Fruit fly (Drosophila melanogaster) whole organism, embryonic: ENCODE data around the gene Agpat4.
A peak's percentile ranks its signal among the peaks of the same experiment; 100 is the strongest.

Experiments
- Abd-B ChIP-seq: fragments of 200-800 bp; sonication (Bioruptor generic); optimal IDR thresholded peaks from 2 replicates; lab custom pipeline; 2018; ENCODE audit warnings: missing biosample characterization, mild to moderate bottlenecking, missing genetic modification characterization, moderate library complexity
- CG10543 ChIP-seq: fragments of 200-800 bp; sonication (Bioruptor generic); optimal IDR thresholded peaks from 3 replicates; lab custom pipeline; 2017; ENCODE audit warnings: missing biosample characterization, mild to moderate bottlenecking, missing genetic modification characterization, moderate library complexity
- CG15073 ChIP-seq: fragments of 200-800 bp; sonication (Bioruptor generic); optimal IDR thresholded peaks from 2 replicates; lab custom pipeline; 2016; ENCODE audit warnings: missing biosample characterization, missing genetic modification characterization
- CG15479 ChIP-seq: fragments of 200-800 bp; sonication (Bioruptor generic); optimal IDR thresholded peaks from 3 replicates; lab custom pipeline; 2019; ENCODE audit warnings: missing biosample characterization, mild to moderate bottlenecking, missing genetic modification characterization, moderate library complexity
- CG17361 ChIP-seq: fragments of 200-800 bp; sonication (Bioruptor generic); IDR thresholded peaks from 3 replicates; pipeline ENCODE4 v1.3.6; 2022; ENCODE audit warnings: missing biosample characterization, missing genetic modification characterization
- CG17829 ChIP-seq: fragments of 200-800 bp; optimal IDR thresholded peaks from 2 replicates; lab custom pipeline; 2019; ENCODE audit warnings: missing biosample characterization, mild to moderate bottlenecking, missing genetic modification characterization, moderate library complexity
- CG18476 ChIP-seq: fragments of 200-800 bp; sonication (Bioruptor generic); optimal IDR thresholded peaks from 2 replicates; lab custom pipeline; 2016; ENCODE audit warnings: missing biosample characterization, mild to moderate bottlenecking, missing genetic modification characterization
- CG18764 ChIP-seq: fragments of 200-800 bp; sonication (Bioruptor generic); optimal IDR thresholded peaks from 3 replicates; lab custom pipeline; 2016; ENCODE audit warnings: missing biosample characterization, missing genetic modification characterization
- CG2889 ChIP-seq: fragments of 200-800 bp; sonication (Bioruptor generic); IDR thresholded peaks from 3 replicates; pipeline ENCODE4 v1.3.6; 2022; ENCODE audit warnings: missing biosample characterization, missing genetic modification characterization
- CG31388 ChIP-seq: fragments of 200-800 bp; sonication (Bioruptor generic); optimal IDR thresholded peaks from 2 replicates; lab custom pipeline; 2016; ENCODE audit warnings: missing biosample characterization, missing genetic modification characterization
- CG31441 ChIP-seq: fragments of 200-800 bp; sonication (Bioruptor generic); IDR thresholded peaks from 2 replicates; pipeline ENCODE4 v1.3.6; 2022; ENCODE audit warnings: missing biosample characterization, missing genetic modification characterization
- CG32532 ChIP-seq: fragments of 200-800 bp; sonication (Bioruptor generic); IDR thresholded peaks from 2 replicates; pipeline ENCODE4 v1.3.6; 2022; ENCODE audit warnings: missing biosample characterization, missing genetic modification characterization
- CG33557 ChIP-seq: fragments of 200-800 bp; sonication (Bioruptor generic); optimal IDR thresholded peaks from 2 replicates; lab custom pipeline; 2019; ENCODE audit warnings: missing biosample characterization, mild to moderate bottlenecking, missing genetic modification characterization, moderate library complexity
- CG4328 ChIP-seq: fragments of 200-800 bp; sonication (Bioruptor generic); optimal IDR thresholded peaks from 3 replicates; lab custom pipeline; 2017; ENCODE audit warnings: missing biosample characterization, missing genetic modification reagents, missing genetic modification characterization
- CG5953 ChIP-seq: fragments of 200-800 bp; sonication (Bioruptor generic); IDR thresholded peaks from 2 replicates; pipeline ENCODE4 v1.3.6; 2022; ENCODE audit warnings: missing biosample characterization, missing genetic modification characterization
- CG7786 ChIP-seq: fragments of 200-800 bp; sonication (Bioruptor generic); optimal IDR thresholded peaks from 2 replicates; lab custom pipeline; 2016; ENCODE audit warnings: missing biosample characterization, missing genetic modification characterization
- CG8281 ChIP-seq: fragments of 200-800 bp; sonication (Bioruptor generic); optimal IDR thresholded peaks from 2 replicates; lab custom pipeline; 2018; ENCODE audit warnings: missing biosample characterization, mild to moderate bottlenecking, missing genetic modification characterization, moderate library complexity
- CG8359 ChIP-seq: fragments of 200-800 bp; sonication (Bioruptor generic); optimal IDR thresholded peaks from 2 replicates; lab custom pipeline; 2017; ENCODE audit warnings: missing biosample characterization, mild to moderate bottlenecking, missing genetic modification characterization, borderline replicate concordance
- CG9817 ChIP-seq: fragments of 200-800 bp; sonication (Bioruptor generic); optimal IDR thresholded peaks from 2 replicates; lab custom pipeline; 2018; ENCODE audit warnings: missing biosample characterization, mild to moderate bottlenecking, missing genetic modification characterization, moderate library complexity
- Dfd ChIP-seq, 2 experiments: fragments of >200 bp; optimal IDR thresholded peaks; 2 replicates each; lab custom pipeline; 2017; ENCODE audit warnings: missing biosample characterization in 2 of 2, missing genetic modification characterization in 2 of 2
- Doc3 ChIP-seq: fragments of 200-800 bp; sonication (Bioruptor generic); IDR thresholded peaks from 3 replicates; pipeline ENCODE4 v1.3.6; 2022; ENCODE audit warnings: missing biosample characterization, missing genetic modification characterization; ENCODE audit not compliant: partially characterized antibody
- Elba2 ChIP-seq: fragments of 200-800 bp; sonication (Bioruptor generic); optimal IDR thresholded peaks from 3 replicates; lab custom pipeline; 2016; ENCODE audit warnings: missing biosample characterization, missing genetic modification characterization
- Fer3 ChIP-seq: fragments of 200-800 bp; sonication (Bioruptor generic); optimal IDR thresholded peaks from 2 replicates; lab custom pipeline; 2018; ENCODE audit warnings: missing biosample characterization, mild to moderate bottlenecking, missing genetic modification characterization, moderate library complexity
- Gsc ChIP-seq: fragments of 200-800 bp; sonication (Bioruptor generic); IDR thresholded peaks from 2 replicates; pipeline ENCODE4 v1.3.6; 2022; ENCODE audit warnings: missing biosample characterization, missing genetic modification characterization
- HLH54F ChIP-seq: fragments of 200-800 bp; sonication (Bioruptor generic); optimal IDR thresholded peaks from 3 replicates; lab custom pipeline; 2016; ENCODE audit warnings: missing biosample characterization, missing genetic modification characterization
- Hr51 ChIP-seq, 2 experiments: fragments of 200-800 bp; sonication (Bioruptor generic); optimal IDR thresholded peaks; 2 replicates in 1 of 2; 3 replicates in 1 of 2; lab custom pipeline; 2016 to 2018; ENCODE audit warnings: missing biosample characterization in 2 of 2, missing genetic modification characterization in 2 of 2, mild to moderate bottlenecking in 1 of 2, moderate library complexity in 1 of 2
- Meics ChIP-seq: fragments of 200-800 bp; sonication (Bioruptor generic); optimal IDR thresholded peaks from 2 replicates; lab custom pipeline; 2017; ENCODE audit warnings: missing biosample characterization, mild to moderate bottlenecking, missing genetic modification characterization
- NFAT ChIP-seq: fragments of 200-800 bp; sonication (Bioruptor generic); IDR thresholded peaks from 2 replicates; pipeline ENCODE4 v1.3.6; 2022; ENCODE audit warnings: missing biosample characterization, missing genetic modification characterization
- Nf-YC ChIP-seq: fragments of 200-800 bp; optimal IDR thresholded peaks from 3 replicates; lab custom pipeline; 2019; ENCODE audit warnings: missing biosample characterization, mild to moderate bottlenecking, missing genetic modification characterization, moderate library complexity
- al ChIP-seq: fragments of 200-800 bp; sonication (Bioruptor generic); IDR thresholded peaks from 2 replicates; pipeline ENCODE4 v1.3.6; 2022; ENCODE audit warnings: missing biosample characterization, missing genetic modification characterization
- bigmax ChIP-seq: fragments of 200-800 bp; sonication (Bioruptor generic); optimal IDR thresholded peaks from 2 replicates; lab custom pipeline; 2018; ENCODE audit warnings: missing biosample characterization, mild to moderate bottlenecking, missing genetic modification characterization
- cad ChIP-seq: fragments of >200 bp; optimal IDR thresholded peaks from 2 replicates; lab custom pipeline; 2017; ENCODE audit warnings: missing biosample characterization, missing genetic modification characterization
- chif ChIP-seq, 2 experiments: fragments of 200-800 bp; sonication (Bioruptor generic); optimal IDR thresholded peaks; 3 replicates each; lab custom pipeline; 2016; ENCODE audit warnings: missing biosample characterization in 2 of 2, missing genetic modification characterization in 2 of 2
- corto ChIP-seq: fragments of 200-800 bp; sonication (Bioruptor generic); optimal IDR thresholded peaks from 2 replicates; lab custom pipeline; 2016; ENCODE audit warnings: missing biosample characterization, mild to moderate bottlenecking, missing genetic modification characterization, moderate library complexity
- croc ChIP-seq: fragments of 200-800 bp; sonication (Bioruptor generic); conservative IDR thresholded peaks from 3 replicates; pipeline ENCODE4 v1.3.6; 2022; ENCODE audit warnings: missing biosample characterization, missing genetic modification characterization
- crp ChIP-seq, 2 experiments: fragments of 200-800 bp; sonication (Bioruptor generic); optimal IDR thresholded peaks; 2 replicates in 1 of 2; 3 replicates in 1 of 2; lab custom pipeline; 2017; ENCODE audit warnings: missing biosample characterization in 2 of 2, missing genetic modification characterization in 2 of 2, mild to moderate bottlenecking in 1 of 2, moderate library complexity in 1 of 2
- disco-r ChIP-seq: fragments of 200-800 bp; sonication (Bioruptor generic); optimal IDR thresholded peaks from 2 replicates; lab custom pipeline; 2016; ENCODE audit warnings: missing biosample characterization, missing genetic modification characterization
- ftz-f1 ChIP-seq: fragments of 200-800 bp; sonication (Bioruptor generic); optimal IDR thresholded peaks from 2 replicates; lab custom pipeline; 2016; ENCODE audit warnings: missing biosample characterization, missing genetic modification characterization
- h ChIP-seq: fragments of >200 bp; optimal IDR thresholded peaks from 2 replicates; lab custom pipeline; 2017
- jigr1 ChIP-seq: fragments of 200-800 bp; sonication (Bioruptor generic); IDR thresholded peaks from 3 replicates; pipeline ENCODE4 v1.3.6; 2022; ENCODE audit warnings: missing biosample characterization, missing genetic modification characterization
- jing ChIP-seq: fragments of 200-800 bp; sonication (Bioruptor generic); optimal IDR thresholded peaks from 2 replicates; lab custom pipeline; 2018; ENCODE audit warnings: missing biosample characterization, mild to moderate bottlenecking, missing genetic modification characterization
- lola ChIP-seq, 3 experiments: fragments of >200 bp in 2 of 3; fragments of 200-800 bp in 1 of 3; sonication (Bioruptor generic) in 1 of 3; optimal IDR thresholded peaks; 2 replicates each; lab custom pipeline; 2017 to 2019; ENCODE audit warnings: missing biosample characterization in 3 of 3, missing genetic modification characterization in 3 of 3, mild to moderate bottlenecking in 1 of 3, moderate library complexity in 1 of 3
- rib ChIP-seq: fragments of 200-800 bp; sonication (Bioruptor generic); IDR thresholded peaks from 2 replicates; pipeline ENCODE4 v1.3.6; 2022; ENCODE audit warnings: missing biosample characterization, missing genetic modification characterization
- seq ChIP-seq: fragments of 200-800 bp; sonication (Bioruptor generic); IDR thresholded peaks from 2 replicates; pipeline ENCODE4 v1.3.6; 2022; ENCODE audit warnings: missing biosample characterization, missing genetic modification characterization
- shn ChIP-seq: fragments of 200-800 bp; sonication (Bioruptor generic); optimal IDR thresholded peaks from 3 replicates; lab custom pipeline; 2016; ENCODE audit warnings: missing biosample characterization, missing genetic modification characterization
- sna ChIP-seq: fragments of 200-800 bp; sonication (Bioruptor generic); IDR thresholded peaks from 2 replicates; pipeline ENCODE4 v1.3.6; 2022; ENCODE audit warnings: missing biosample characterization, missing genetic modification characterization; ENCODE audit not compliant: partially characterized antibody
- sug ChIP-seq: fragments of 200-800 bp; optimal IDR thresholded peaks from 2 replicates; lab custom pipeline; 2019; ENCODE audit warnings: missing biosample characterization, mild to moderate bottlenecking, missing genetic modification characterization, moderate library complexity
- unpg ChIP-seq: fragments of 200-800 bp; sonication (Bioruptor generic); optimal IDR thresholded peaks from 3 replicates; lab custom pipeline; 2018; ENCODE audit warnings: missing biosample characterization, mild to moderate bottlenecking, missing genetic modification characterization, moderate library complexity

Gene Agpat4

dm6 chr3L:16377768-16378764 is 3.3 kb downstream of the Agpat4 start, which contains the start of gene roq (continued):
- TF ChIP-seq Elba2, result peak; percentile 68
- TF ChIP-seq CG18764 (GFP tag; lab: Kevin White, UChicago), result no peak
- TF ChIP-seq CG18476 (GFP tag; lab: Kevin White, UChicago), result no peak
- no peak for TF ChIP-seq CG15479 (GFP tag; lab: Kevin White, UChicago)
- TF ChIP-seq Dfd (GFP tag; optimal IDR thresholded peaks at IDR 0.05; lab: Kevin White, UChicago), result no peak
- no peak for TF ChIP-seq CG15073 (GFP tag; lab: Kevin White, UChicago)
- peak; percentile 23 for TF ChIP-seq Abd-B (GFP tag; lab: Kevin White, UChicago)
- no peak for TF ChIP-seq seq (GFP tag; lab: Robert Waterston, UW)
- TF ChIP-seq bigmax, result peak; percentile 25
- TF ChIP-seq crp (GFP tag; optimal IDR thresholded peaks at IDR 0.05; lab: Kevin White, UChicago), result peak; percentile 96 to 99
- no peak for TF ChIP-seq CG7786 (GFP tag; lab: Kevin White, UChicago)
- TF ChIP-seq corto (GFP tag; lab: Kevin White, UChicago), result peak; percentile 15
- TF ChIP-seq unpg (GFP tag; lab: Kevin White, UChicago), result no peak
- TF ChIP-seq lola (GFP tag; optimal IDR thresholded peaks at IDR 0.05; lab: Kevin White, UChicago), result peak in 1 of 3 experiments; percentile 88
- no peak for TF ChIP-seq Nf-YC (tag; lab: Kevin White, UChicago)
- no peak for TF ChIP-seq CG10543
- TF ChIP-seq disco-r (GFP tag; lab: Kevin White, UChicago), result no peak
- TF ChIP-seq CG9817, result no peak
- no peak for TF ChIP-seq Gsc (GFP tag; lab: Robert Waterston, UW)
- TF ChIP-seq jing (GFP tag; lab: Kevin White, UChicago), result no peak
- TF ChIP-seq CG32532 (GFP tag; lab: Robert Waterston, UW), result no peak; the same call in 1 of the 2 replicates
- peak; percentile 51 for TF ChIP-seq CG17829
- no peak for TF ChIP-seq CG2889 (GFP tag; lab: Robert Waterston, UW)
- TF ChIP-seq CG4328, result no peak
- TF ChIP-seq Hr51 (GFP tag; optimal IDR thresholded peaks at IDR 0.05; lab: Kevin White, UChicago), result no peak
- no peak for TF ChIP-seq CG5953 (GFP tag; lab: Robert Waterston, UW)
- no peak for TF ChIP-seq h (lab: Kevin White, UChicago)
- TF ChIP-seq rib (GFP tag; lab: Robert Waterston, UW), result no peak
- TF ChIP-seq shn, result no peak
- TF ChIP-seq CG8359 (GFP tag; lab: Kevin White, UChicago), result no peak
- no peak for TF ChIP-seq jigr1

- TF ChIP-seq chif (GFP tag; optimal IDR thresholded peaks at IDR 0.05; lab: Kevin White, UChicago) (no peak), NFAT (GFP tag; lab: Robert Waterston, UW) (no peak), CG15479 (GFP tag; lab: Kevin White, UChicago) (no peak), CG31441 (GFP tag; lab: Robert Waterston, UW) (no peak), Fer3 (no peak), sna (no peak), croc (GFP tag; lab: Robert Waterston, UW) (no peak), CG17361 (no peak), CG33557 (GFP tag; lab: Kevin White, UChicago) (no peak), al (GFP tag; lab: Robert Waterston, UW) (no peak), Meics (no peak), disco-r (GFP tag; lab: Kevin White, UChicago) (no peak), ftz-f1 (GFP tag; lab: Kevin White, UChicago) (no peak), sug (tag; lab: Kevin White, UChicago) (no peak), CG8281 (no peak), CG7786 (GFP tag; lab: Kevin White, UChicago) (no peak), Doc3 (GFP tag; lab: Robert Waterston, UW) (no peak), HLH54F (no peak), cad (GFP tag; lab: Kevin White, UChicago) (no peak), CG31388 (no peak)
- TF ChIP-seq, all 482 proteins: peak for 0
Measured at dm6 chr3L:16369526-16369925, 11.8 kb downstream of the Agpat4 start, which contains the start of gene CG18814. Gene CG18814 (plus strand): TSS chr3L:16369826.
